Fruit fly (Drosophila melanogaster) Kc167 (cell line): Measurements from ENCODE around the gene Men.

Experiments
- Myc ChIP-seq: fragments of >200 bp; optimal IDR thresholded peaks from 2 replicates; lab custom pipeline; 2017; ENCODE audit warnings: missing external identifiers
- insv ChIP-seq: fragments of >200 bp; optimal IDR thresholded peaks from 3 replicates; lab custom pipeline; 2018; ENCODE audit warnings: missing external identifiers
- psq ChIP-seq: fragments of >200 bp; optimal IDR thresholded peaks from 2 replicates; lab custom pipeline; 2017; ENCODE audit warnings: missing external identifiers

dm6 chr3R:12701257-12701656 lies 21.0 kb downstream of the Men start:
- TF ChIP-seq Myc (lab: Kevin White, UChicago) = no peak
- TF ChIP-seq psq (lab: Kevin White, UChicago) = no peak
- no peak for TF ChIP-seq insv (lab: Kevin White, UChicago)
